Worm (Caenorhabditis elegans) whole organism, L4 larva: ENCODE results near the gene C44B9.3.

Experiments used
- F37D6.2 ChIP-seq: sonication (generic microtip); optimal IDR thresholded peaks from 2 replicates; lab custom pipeline; 2016; ENCODE audit warnings: mild to moderate bottlenecking, missing genetic modification characterization, missing compliant biosample characterization
- F44E2.7 ChIP-seq: fragments of 200-800 bp; sonication (Bioruptor generic); IDR thresholded peaks from 2 replicates; pipeline ENCODE4 v2.1.2; 2022; ENCODE audit warnings: missing genetic modification characterization, missing compliant biosample characterization
- T26A8.4 ChIP-seq: fragments of 200-800 bp; sonication (Bioruptor generic); IDR thresholded peaks from 2 replicates; pipeline ENCODE4 v1.3.6; 2022; ENCODE audit warnings: missing genetic modification characterization, missing compliant biosample characterization
- Y105C5A.15 ChIP-seq: fragments of 200-800 bp; sonication (Bioruptor generic); IDR thresholded peaks from 2 replicates; pipeline ENCODE4 v1.3.6; 2022; ENCODE audit warnings: missing genetic modification characterization, missing compliant biosample characterization
- Y75B8A.6 ChIP-seq: fragments of 200-800 bp; sonication (Bioruptor generic); IDR thresholded peaks from 2 replicates; pipeline ENCODE4 v1.3.6; 2022; ENCODE audit warnings: missing genetic modification reagents, missing genetic modification characterization, missing compliant biosample characterization
- ZK546.5 ChIP-seq, 2 experiments: sonication (generic microtip); optimal IDR thresholded peaks; 2 replicates each; lab custom pipeline; 2017; ENCODE audit warnings: missing biosample characterization in 2 of 2, missing genetic modification characterization in 2 of 2
- aha-1 ChIP-seq: fragments of 150-350 bp; peaks from one replicate; lab custom pipeline; 2014; ENCODE audit warnings: missing biosample characterization, missing genetic modification characterization
- ama-1 ChIP-seq: fragments of 150-350 bp; optimal IDR thresholded peaks from 2 replicates; lab custom pipeline; 2014; ENCODE audit warnings: inconsistent platforms, mixed read lengths
- arid-1 ChIP-seq: fragments of 200-800 bp; sonication (Bioruptor generic); conservative IDR thresholded peaks from 2 replicates; pipeline ENCODE4 v1.3.6; 2022; ENCODE audit warnings: missing genetic modification reagents, missing genetic modification characterization, missing compliant biosample characterization
- ceh-20 ChIP-seq: fragments of 200-800 bp; sonication (Bioruptor generic); IDR thresholded peaks from 2 replicates; pipeline ENCODE4 v1.3.6; 2022; ENCODE audit warnings: missing genetic modification reagents, missing genetic modification characterization, missing compliant biosample characterization
- ceh-44 ChIP-seq: fragments of 200-800 bp; sonication (Bioruptor generic); IDR thresholded peaks from 2 replicates; pipeline ENCODE4 v1.3.6; 2022; ENCODE audit warnings: missing genetic modification reagents, missing genetic modification characterization, missing compliant biosample characterization
- ceh-62 ChIP-seq: sonication (generic microtip); optimal IDR thresholded peaks from 2 replicates; lab custom pipeline; 2017; ENCODE audit warnings: missing biosample characterization, missing genetic modification characterization
- ceh-82 ChIP-seq: sonication (generic microtip); optimal IDR thresholded peaks from 2 replicates; lab custom pipeline; 2017; ENCODE audit warnings: missing biosample characterization, missing genetic modification characterization
- daf-12 ChIP-seq: fragments of 150-350 bp; optimal IDR thresholded peaks from 2 replicates; lab custom pipeline; 2014; ENCODE audit warnings: missing biosample characterization, missing genetic modification reagents, missing genetic modification characterization
- daf-16 ChIP-seq, 3 experiments: sonication (generic microtip); optimal IDR thresholded peaks; 2 replicates each; lab custom pipeline; 2016 to 2017; ENCODE audit warnings: missing genetic modification characterization in 3 of 3, missing genetic modification reagents in 3 of 3, mild to moderate bottlenecking in 2 of 3, missing compliant biosample characterization in 2 of 3, missing biosample characterization in 1 of 3, moderate library complexity in 1 of 3
- dmd-9 ChIP-seq: fragments of 200-800 bp; sonication (Bioruptor generic); IDR thresholded peaks from 2 replicates; pipeline ENCODE4 v1.3.6; 2022; ENCODE audit warnings: missing genetic modification reagents, missing genetic modification characterization, missing compliant biosample characterization
- dpl-1 ChIP-seq: fragments of 150-350 bp; optimal IDR thresholded peaks from 2 replicates; lab custom pipeline; 2014; ENCODE audit warnings: missing biosample characterization, missing genetic modification reagents, missing genetic modification characterization
- dve-1 ChIP-seq: sonication (generic microtip); optimal IDR thresholded peaks from 2 replicates; lab custom pipeline; 2017; ENCODE audit warnings: antibody characterized with exemption, mild to moderate bottlenecking, missing genetic modification characterization, missing compliant biosample characterization; ENCODE audit not compliant: insufficient read depth
- egl-43 ChIP-seq: fragments of 200-800 bp; sonication (Bioruptor generic); IDR thresholded peaks from 2 replicates; pipeline ENCODE4 v1.3.6; 2022; ENCODE audit warnings: missing genetic modification reagents, missing genetic modification characterization, missing compliant biosample characterization
- fkh-10 ChIP-seq: fragments of 150-350 bp; optimal IDR thresholded peaks from 2 replicates; lab custom pipeline; 2014; ENCODE audit warnings: missing biosample characterization, missing genetic modification reagents, missing genetic modification characterization
- gei-8 ChIP-seq: fragments of 200-800 bp; sonication (Bioruptor generic); optimal IDR thresholded peaks from 2 replicates; lab custom pipeline; 2018; ENCODE audit warnings: mild to moderate bottlenecking, missing genetic modification characterization, missing compliant biosample characterization
- hlh-11 ChIP-seq: fragments of 200-800 bp; sonication (Bioruptor generic); optimal IDR thresholded peaks from 2 replicates; lab custom pipeline; 2018; ENCODE audit warnings: mild to moderate bottlenecking, missing genetic modification characterization, missing compliant biosample characterization
- hlh-30 ChIP-seq: sonication (generic microtip); optimal IDR thresholded peaks from 2 replicates; lab custom pipeline; 2017; ENCODE audit warnings: antibody characterized with exemption, mild to moderate bottlenecking, missing genetic modification characterization, missing compliant biosample characterization; ENCODE audit not compliant: insufficient read depth
- hmg-1.1 ChIP-seq: fragments of 200-800 bp; sonication (Bioruptor generic); IDR thresholded peaks from 2 replicates; pipeline ENCODE4 v1.3.6; 2022; ENCODE audit warnings: missing genetic modification reagents, missing genetic modification characterization, missing compliant biosample characterization
- lin-15B ChIP-seq: fragments of 150-350 bp; sonication (generic microtip); optimal IDR thresholded peaks from 3 replicates; lab custom pipeline; 2014; ENCODE audit warnings: missing biosample characterization, missing genetic modification characterization
- lin-29 ChIP-seq: fragments of 200-800 bp; sonication (Bioruptor generic); IDR thresholded peaks from 2 replicates; pipeline ENCODE4 v1.3.6; 2022; ENCODE audit warnings: missing genetic modification reagents, missing genetic modification characterization, missing compliant biosample characterization
- lin-38 ChIP-seq: fragments of 200-800 bp; sonication (Bioruptor generic); IDR thresholded peaks from 2 replicates; pipeline ENCODE4 v1.3.6; 2022; ENCODE audit warnings: missing genetic modification reagents, missing genetic modification characterization, missing compliant biosample characterization
- madf-5 ChIP-seq, 2 experiments: fragments of 200-800 bp; sonication (Bioruptor generic); IDR thresholded peaks; 2 replicates each; pipeline ENCODE4 v1.3.6; 2022; ENCODE audit warnings: missing compliant biosample characterization in 2 of 2, missing genetic modification characterization in 2 of 2
- madf-9 ChIP-seq: fragments of 200-800 bp; sonication (Bioruptor generic); conservative IDR thresholded peaks from 2 replicates; pipeline ENCODE4 v1.3.6; 2022; ENCODE audit warnings: missing genetic modification reagents, missing genetic modification characterization, missing compliant biosample characterization
- mdt-29 ChIP-seq: fragments of 200-800 bp; sonication (Bioruptor generic); IDR thresholded peaks from 2 replicates; pipeline ENCODE4 v1.3.6; 2022; ENCODE audit warnings: missing genetic modification reagents, missing genetic modification characterization, missing compliant biosample characterization
- mep-1 ChIP-seq: fragments of 150-350 bp; sonication (generic microtip); optimal IDR thresholded peaks from 3 replicates; lab custom pipeline; 2014; ENCODE audit warnings: missing biosample characterization, missing genetic modification characterization
- mes-2 ChIP-seq: sonication (generic microtip); optimal IDR thresholded peaks from 2 replicates; lab custom pipeline; 2016; ENCODE audit warnings: missing genotype, mild to moderate bottlenecking, missing genetic modification characterization, missing compliant biosample characterization; ENCODE audit not compliant: poor library complexity, severe bottlenecking
- mxl-2 ChIP-seq: fragments of 200-800 bp; sonication (Bioruptor generic); conservative IDR thresholded peaks from 2 replicates; pipeline ENCODE4 v1.3.6; 2022; ENCODE audit warnings: missing genetic modification reagents, missing genetic modification characterization, missing compliant biosample characterization
- mxl-3 ChIP-seq: fragments of 200-800 bp; sonication (Bioruptor generic); optimal IDR thresholded peaks from 2 replicates; lab custom pipeline; 2018; ENCODE audit warnings: mild to moderate bottlenecking, missing genetic modification characterization, missing compliant biosample characterization
- nhr-10 ChIP-seq: fragments of 150-350 bp; optimal IDR thresholded peaks from 2 replicates; lab custom pipeline; 2014; ENCODE audit warnings: missing biosample characterization, missing genetic modification characterization
- nhr-102 ChIP-seq: sonication (generic microtip); optimal IDR thresholded peaks from 2 replicates; lab custom pipeline; 2016; ENCODE audit warnings: mild to moderate bottlenecking, missing genetic modification characterization, moderate library complexity, missing compliant biosample characterization
- nhr-11 ChIP-seq: fragments of 150-350 bp; optimal IDR thresholded peaks from 2 replicates; lab custom pipeline; 2014; ENCODE audit warnings: missing biosample characterization, missing genetic modification characterization
- nhr-111 ChIP-seq: fragments of 200-800 bp; sonication (Bioruptor generic); optimal IDR thresholded peaks from 2 replicates; lab custom pipeline; 2018; ENCODE audit warnings: mild to moderate bottlenecking, missing genetic modification characterization, missing compliant biosample characterization
- nhr-6 ChIP-seq: fragments of 150-350 bp; optimal IDR thresholded peaks from 2 replicates; lab custom pipeline; 2014; ENCODE audit warnings: missing biosample characterization, missing genetic modification characterization
- pqm-1 ChIP-seq: sonication (generic microtip); optimal IDR thresholded peaks from 2 replicates; lab custom pipeline; 2017; ENCODE audit warnings: missing biosample characterization, missing genetic modification characterization
- rbr-2 ChIP-seq: sonication (generic microtip); optimal IDR thresholded peaks from 2 replicates; lab custom pipeline; 2016; ENCODE audit warnings: missing genotype, missing genetic modification characterization, missing compliant biosample characterization
- saeg-2 ChIP-seq: fragments of 200-800 bp; sonication (Bioruptor generic); IDR thresholded peaks from 2 replicates; pipeline ENCODE4 v1.3.6; 2022; ENCODE audit warnings: missing genetic modification reagents, missing genetic modification characterization, missing compliant biosample characterization
- skn-1 ChIP-seq: fragments of 150-350 bp; optimal IDR thresholded peaks from 2 replicates; lab custom pipeline; 2014; ENCODE audit warnings: missing biosample characterization, missing genetic modification characterization
- snpc-1.2 ChIP-seq: fragments of 200-800 bp; sonication (Bioruptor generic); IDR thresholded peaks from 2 replicates; pipeline ENCODE4 v1.3.6; 2022; ENCODE audit warnings: missing genetic modification reagents, missing genetic modification characterization, missing compliant biosample characterization
- spr-3 ChIP-seq: fragments of 200-800 bp; sonication (Bioruptor generic); optimal IDR thresholded peaks from 2 replicates; lab custom pipeline; 2018; ENCODE audit warnings: mild to moderate bottlenecking, missing genetic modification characterization, missing compliant biosample characterization
- tag-97 ChIP-seq: fragments of 200-800 bp; sonication (Bioruptor generic); IDR thresholded peaks from 2 replicates; pipeline ENCODE4 v1.3.6; 2022; ENCODE audit warnings: missing genetic modification characterization, missing compliant biosample characterization
- tra-1 ChIP-seq: fragments of 200-800 bp; sonication (Bioruptor generic); IDR thresholded peaks from 2 replicates; pipeline ENCODE4 v1.3.6; 2022; ENCODE audit warnings: missing genetic modification reagents, missing genetic modification characterization, missing compliant biosample characterization
- unc-39 ChIP-seq: sonication (generic microtip); optimal IDR thresholded peaks from 2 replicates; lab custom pipeline; 2017; ENCODE audit warnings: missing biosample characterization, missing genetic modification characterization
- zag-1 ChIP-seq: fragments of 150-350 bp; optimal IDR thresholded peaks from 2 replicates; lab custom pipeline; 2014; ENCODE audit warnings: missing biosample characterization, missing genetic modification characterization
- zfp-2 ChIP-seq: sonication (generic microtip); optimal IDR thresholded peaks from 2 replicates; lab custom pipeline; 2016; ENCODE audit warnings: mild to moderate bottlenecking, missing genetic modification characterization, missing compliant biosample characterization
- zfp-3 ChIP-seq: fragments of 200-800 bp; sonication (Bioruptor generic); conservative IDR thresholded peaks from 2 replicates; pipeline ENCODE4 v1.3.6; 2022; ENCODE audit warnings: missing genetic modification reagents, missing genetic modification characterization, missing compliant biosample characterization

C44B9.3 gene

ce11 chrIII:10844873-10845272, 35.1 kb downstream of the C44B9.3 start, which contains the start of gene pde-12 (continued):
- TF ChIP-seq hlh-30 (tag; lab: Kevin White, UChicago) (peak; percentile 61), mep-1 (tag; lab: Kevin White, UChicago) (peak; percentile 81), dmd-9 (GFP tag; lab: Robert Waterston, UW) (0 out of 2 replicates have a peak, but pooled peaks have one; percentile 52), nhr-10 (tag; lab: Kevin White, UChicago) (no peak), dve-1 (tag; lab: Kevin White, UChicago) (peak; percentile 85), rbr-2 (tag; lab: Kevin White, UChicago) (peak; percentile 79), ceh-82 (no peak), Y105C5A.15 (GFP tag; lab: Robert Waterston, UW) (no peak), mes-2 (tag; lab: Kevin White, UChicago) (peak; percentile 96), saeg-2 (0 out of 2 replicates have a peak, but pooled peaks have one; percentile 54), lin-38 (peak; percentile 89), Y75B8A.6 (no peak), nhr-102 (tag; lab: Kevin White, UChicago) (peak; percentile 86), T26A8.4 (GFP tag; lab: Robert Waterston, UW) (no peak; the same call in 1 of the 2 replicates), egl-43 (GFP tag; lab: Robert Waterston, UW) (no peak), nhr-6 (tag; lab: Kevin White, UChicago) (peak; percentile 61), ama-1 (lab: Kevin White, UChicago) (no peak), unc-39 (tag; lab: Kevin White, UChicago) (no peak), skn-1 (tag; lab: Kevin White, UChicago) (no peak), tra-1 (GFP tag; lab: Robert Waterston, UW) (no peak; the same call in 1 of the 2 replicates), snpc-1.2 (no peak), tag-97 (GFP tag; lab: Robert Waterston, UW) (no peak), aha-1 (tag; lab: Kevin White, UChicago) (peak; percentile 89), daf-12 (tag; lab: Kevin White, UChicago) (no peak), hmg-1.1 (GFP tag; lab: Robert Waterston, UW) (peak; percentile 87), lin-15B (tag; lab: Kevin White, UChicago) (peak; percentile 40), pqm-1 (tag; lab: Kevin White, UChicago) (no peak), nhr-11 (peak; percentile 63), zfp-3 (GFP tag; lab: Robert Waterston, UW) (0 out of 2 replicates have a peak, but pooled peaks have one; percentile 45), lin-29 (GFP tag; lab: Robert Waterston, UW) (0 out of 2 replicates have a peak, but pooled peaks have one; percentile 34), gei-8 (GFP tag; lab: Kevin White, UChicago) (no peak), zag-1 (no peak), ZK546.5 (tag; optimal IDR thresholded peaks at IDR 0.05; lab: Kevin White, UChicago) (no peak), ceh-44 (no peak), daf-16 (GFP tag; optimal IDR thresholded peaks at IDR 0.05; lab: Kevin White, UChicago) (peak in 1 of 2 experiments; percentile 33), daf-16 (tag; optimal IDR thresholded peaks at IDR 0.05; lab: Kevin White, UChicago) (peak; percentile 39), F44E2.7 (GFP tag; lab: Robert Waterston, UW) (no peak), F37D6.2 (peak; percentile 68), mxl-2 (GFP tag; lab: Robert Waterston, UW) (no peak), spr-3 (GFP tag; lab: Kevin White, UChicago) (peak; percentile 63), dpl-1 (GFP tag; lab: Kevin White, UChicago) (peak; percentile 87), madf-9 (GFP tag; lab: Robert Waterston, UW) (peak; percentile 52; the same call in 1 of the 2 replicates), nhr-111 (GFP tag; lab: Kevin White, UChicago) (no peak), zfp-2 (peak; percentile 4), mxl-3 (no peak), ceh-62 (no peak), arid-1 (0 out of 2 replicates have a peak, but pooled peaks have one; percentile 35), madf-5 (GFP tag; IDR thresholded peaks at IDR 0.05; lab: Robert Waterston, UW) (no peak), ceh-20 (GFP tag; lab: Robert Waterston, UW) (peak; percentile 54), mdt-29 (GFP tag; lab: Robert Waterston, UW) (peak; percentile 50; the same call in 1 of the 2 replicates), fkh-10 (GFP tag; lab: Kevin White, UChicago) (peak; percentile 45), hlh-11 (tag; lab: Kevin White, UChicago) (no peak)
